Worm (Caenorhabditis elegans) whole organism, L1 larva: Measurements from ENCODE around the gene Y39A1A.16.
A peak's percentile ranks its signal among the peaks of the same experiment; 100 is the strongest.

Experiments used
- C34B4.2 ChIP-seq: sonication (generic microtip); optimal IDR thresholded peaks from 2 replicates; lab custom pipeline; 2017; ENCODE audit warnings: mild to moderate bottlenecking, missing genetic modification characterization, missing compliant biosample characterization
- F16B12.6 ChIP-seq: fragments of 150-350 bp; optimal IDR thresholded peaks from 2 replicates; lab custom pipeline; 2014; ENCODE audit warnings: missing biosample characterization, missing genetic modification characterization
- aha-1 ChIP-seq: fragments of 150-350 bp; optimal IDR thresholded peaks from 2 replicates; lab custom pipeline; 2014; ENCODE audit warnings: missing biosample characterization, missing genetic modification characterization
- alr-1 ChIP-seq: fragments of 200-800 bp; sonication (Bioruptor generic); optimal IDR thresholded peaks from 2 replicates; lab custom pipeline; 2018; ENCODE audit warnings: borderline replicate concordance, mild to moderate bottlenecking, missing genetic modification characterization, missing compliant biosample characterization
- aly-2 ChIP-seq: fragments of 150-350 bp; optimal IDR thresholded peaks from 2 replicates; lab custom pipeline; 2014; ENCODE audit warnings: missing biosample characterization, missing genetic modification characterization
- blmp-1 ChIP-seq: fragments of 150-350 bp; optimal IDR thresholded peaks from 2 replicates; lab custom pipeline; 2014; ENCODE audit warnings: missing biosample characterization, missing genetic modification characterization
- ceh-63 ChIP-seq: fragments of 200-800 bp; sonication (Bioruptor generic); optimal IDR thresholded peaks from 2 replicates; lab custom pipeline; 2018; ENCODE audit warnings: mild to moderate bottlenecking, missing genetic modification characterization, missing compliant biosample characterization
- ceh-82 ChIP-seq, 3 experiments: fragments of 150-350 bp in 1 of 3; sonication (generic microtip) in 2 of 3; optimal IDR thresholded peaks; 2 replicates each; lab custom pipeline; 2014 to 2017; ENCODE audit warnings: missing biosample characterization in 3 of 3, missing genetic modification characterization in 3 of 3
- ceh-88 ChIP-seq: fragments of 200-800 bp; sonication (Bioruptor generic); IDR thresholded peaks from 2 replicates; pipeline ENCODE4 v1.3.6; 2022; ENCODE audit warnings: missing genetic modification characterization, missing compliant biosample characterization
- ces-1 ChIP-seq: fragments of 150-350 bp; optimal IDR thresholded peaks from 2 replicates; lab custom pipeline; 2014; ENCODE audit warnings: missing biosample characterization, missing genetic modification reagents, missing genetic modification characterization
- dpl-1 ChIP-seq, 3 experiments: fragments of 150-350 bp in 2 of 3; sonication (generic microtip) in 1 of 3; optimal IDR thresholded peaks; 2 replicates each; lab custom pipeline; 2014 to 2017; ENCODE audit warnings: missing biosample characterization in 3 of 3, missing genetic modification characterization in 3 of 3, missing genetic modification reagents in 3 of 3
- dsc-1 ChIP-seq: sonication (generic microtip); optimal IDR thresholded peaks from 2 replicates; lab custom pipeline; 2016; ENCODE audit warnings: mild to moderate bottlenecking, missing genetic modification characterization, missing compliant biosample characterization
- efl-3 ChIP-seq: fragments of 200-800 bp; sonication (Bioruptor generic); optimal IDR thresholded peaks from 2 replicates; lab custom pipeline; 2018; ENCODE audit warnings: mild to moderate bottlenecking, missing genetic modification characterization, missing compliant biosample characterization
- elt-3 ChIP-seq, 6 experiments: fragments of 150-350 bp in 1 of 6; sonication (generic microtip); optimal IDR thresholded peaks; 2 replicates each; lab custom pipeline; 2017 to 2018; ENCODE audit warnings: missing biosample characterization in 6 of 6, missing genetic modification characterization in 6 of 6, inconsistent platforms in 1 of 6
- ets-5 ChIP-seq: fragments of 200-800 bp; sonication (Bioruptor generic); IDR thresholded peaks from 2 replicates; pipeline ENCODE4 v1.3.6; 2022; ENCODE audit warnings: missing genetic modification characterization, missing compliant biosample characterization
- fkh-10 ChIP-seq: sonication (generic microtip); optimal IDR thresholded peaks from 2 replicates; lab custom pipeline; 2017; ENCODE audit warnings: missing biosample characterization, missing genetic modification reagents, missing genetic modification characterization
- fkh-4 ChIP-seq: sonication (generic microtip); optimal IDR thresholded peaks from 2 replicates; lab custom pipeline; 2016; ENCODE audit warnings: missing compliant biosample characterization, missing genetic modification characterization, borderline replicate concordance
- fos-1 ChIP-seq: fragments of 150-350 bp; optimal IDR thresholded peaks from 2 replicates; lab custom pipeline; 2014; ENCODE audit warnings: missing biosample characterization, missing genetic modification characterization
- grh-1 ChIP-seq: fragments of 200-800 bp; sonication (Bioruptor generic); IDR thresholded peaks from 2 replicates; pipeline ENCODE4 v1.3.6; 2022; ENCODE audit warnings: missing genetic modification reagents, missing genetic modification characterization, missing compliant biosample characterization
- hpl-2 ChIP-seq: fragments of 150-350 bp; optimal IDR thresholded peaks from 2 replicates; lab custom pipeline; 2014; ENCODE audit warnings: missing biosample characterization, missing genetic modification reagents, missing genetic modification characterization
- jun-1 ChIP-seq: fragments of 150-350 bp; optimal IDR thresholded peaks from 2 replicates; lab custom pipeline; 2014; ENCODE audit warnings: missing biosample characterization, missing genetic modification reagents, missing genetic modification characterization
- lin-13 ChIP-seq: fragments of 150-350 bp; optimal IDR thresholded peaks from 2 replicates; lab custom pipeline; 2014; ENCODE audit warnings: missing biosample characterization, missing genetic modification reagents, missing genetic modification characterization
- lin-14 ChIP-seq: fragments of 200-800 bp; sonication (Bioruptor generic); optimal IDR thresholded peaks from 2 replicates; lab custom pipeline; 2018; ENCODE audit warnings: mild to moderate bottlenecking, missing genetic modification characterization, moderate library complexity, missing compliant biosample characterization
- lin-15B ChIP-seq: fragments of 150-350 bp; sonication (generic microtip); optimal IDR thresholded peaks from 3 replicates; lab custom pipeline; 2014; ENCODE audit warnings: missing biosample characterization, missing genetic modification characterization
- lin-35 ChIP-seq, 2 experiments: fragments of 150-350 bp; optimal IDR thresholded peaks; 2 replicates each; lab custom pipeline; 2014; ENCODE audit warnings: missing biosample characterization in 2 of 2, missing genetic modification characterization in 2 of 2, missing genetic modification reagents in 2 of 2
- lir-3 ChIP-seq: sonication (generic microtip); optimal IDR thresholded peaks from 2 replicates; lab custom pipeline; 2016; ENCODE audit warnings: mild to moderate bottlenecking, missing genetic modification characterization, moderate library complexity, missing compliant biosample characterization; ENCODE audit not compliant: poor library complexity
- lsy-2 ChIP-seq, 2 experiments: fragments of 150-350 bp; optimal IDR thresholded peaks; 2 replicates each; lab custom pipeline; 2014; ENCODE audit warnings: missing biosample characterization in 2 of 2, missing genetic modification characterization in 2 of 2
- mab-9 ChIP-seq: fragments of 200-800 bp; sonication (Bioruptor generic); IDR thresholded peaks from 2 replicates; pipeline ENCODE4 v1.3.6; 2022; ENCODE audit warnings: missing genetic modification reagents, missing genetic modification characterization, missing compliant biosample characterization
- mef-2 ChIP-seq: fragments of 150-350 bp; optimal IDR thresholded peaks from 2 replicates; lab custom pipeline; 2014; ENCODE audit warnings: missing biosample characterization, missing genetic modification characterization
- mep-1 ChIP-seq: fragments of 150-350 bp; optimal IDR thresholded peaks from 2 replicates; lab custom pipeline; 2014; ENCODE audit warnings: missing biosample characterization, missing genetic modification characterization
- nhr-19 ChIP-seq: fragments of 200-800 bp; sonication (Bioruptor generic); conservative IDR thresholded peaks from 2 replicates; pipeline ENCODE4 v1.3.6; 2022; ENCODE audit warnings: missing genetic modification characterization, missing compliant biosample characterization
- nhr-20 ChIP-seq: sonication (generic microtip); optimal IDR thresholded peaks from 2 replicates; lab custom pipeline; 2016; ENCODE audit warnings: mild to moderate bottlenecking, missing genetic modification characterization, missing compliant biosample characterization
- nhr-237 ChIP-seq: fragments of 150-350 bp; optimal IDR thresholded peaks from 2 replicates; lab custom pipeline; 2014; ENCODE audit warnings: missing biosample characterization, missing genetic modification characterization
- nhr-28 ChIP-seq: fragments of 150-350 bp; optimal IDR thresholded peaks from 2 replicates; lab custom pipeline; 2014; ENCODE audit warnings: missing biosample characterization, missing genetic modification characterization
- nhr-47 ChIP-seq: sonication (generic microtip); optimal IDR thresholded peaks from 2 replicates; lab custom pipeline; 2016; ENCODE audit warnings: mild to moderate bottlenecking, missing genetic modification characterization, moderate library complexity, missing compliant biosample characterization
- nhr-71 ChIP-seq: sonication (generic microtip); optimal IDR thresholded peaks from 2 replicates; lab custom pipeline; 2016; ENCODE audit warnings: mild to moderate bottlenecking, missing genetic modification characterization, moderate library complexity, missing compliant biosample characterization
- nhr-76 ChIP-seq: sonication (generic microtip); optimal IDR thresholded peaks from 2 replicates; lab custom pipeline; 2017; ENCODE audit warnings: missing biosample characterization, missing genetic modification characterization
- nhr-84 ChIP-seq: sonication (generic microtip); optimal IDR thresholded peaks from 2 replicates; lab custom pipeline; 2017; ENCODE audit warnings: missing biosample characterization, missing genetic modification characterization
- nhr-90 ChIP-seq: sonication (generic microtip); optimal IDR thresholded peaks from 2 replicates; lab custom pipeline; 2016; ENCODE audit warnings: mild to moderate bottlenecking, missing genetic modification characterization, missing compliant biosample characterization; ENCODE audit not compliant: poor library complexity
- pqm-1 ChIP-seq: sonication (generic microtip); optimal IDR thresholded peaks from 3 replicates; lab custom pipeline; 2017; ENCODE audit warnings: missing biosample characterization, missing genetic modification characterization
- rnt-1 ChIP-seq: sonication (generic microtip); optimal IDR thresholded peaks from 2 replicates; lab custom pipeline; 2016; ENCODE audit warnings: mild to moderate bottlenecking, missing genetic modification characterization, moderate library complexity, missing compliant biosample characterization
- skn-1 ChIP-seq: fragments of 150-350 bp; optimal IDR thresholded peaks from 2 replicates; lab custom pipeline; 2014; ENCODE audit warnings: missing biosample characterization, missing genetic modification characterization
- snpc-4 ChIP-seq: fragments of 150-350 bp; optimal IDR thresholded peaks from 2 replicates; lab custom pipeline; 2014; ENCODE audit warnings: missing biosample characterization, missing genetic modification characterization
- snu-23 ChIP-seq: sonication (generic microtip); optimal IDR thresholded peaks from 2 replicates; lab custom pipeline; 2016; ENCODE audit warnings: missing genetic modification characterization, missing compliant biosample characterization
- sox-4 ChIP-seq: sonication (generic microtip); optimal IDR thresholded peaks from 2 replicates; lab custom pipeline; 2016; ENCODE audit warnings: missing genetic modification characterization, missing compliant biosample characterization
- sup-37 ChIP-seq: fragments of 200-800 bp; sonication (Bioruptor generic); optimal IDR thresholded peaks from 2 replicates; lab custom pipeline; 2018; ENCODE audit warnings: mild to moderate bottlenecking, missing genetic modification characterization, missing compliant biosample characterization
- tlp-1 ChIP-seq: fragments of 150-350 bp; optimal IDR thresholded peaks from 2 replicates; lab custom pipeline; 2014; ENCODE audit warnings: missing biosample characterization, missing genetic modification characterization
- unc-30 ChIP-seq: sonication (generic microtip); optimal IDR thresholded peaks from 2 replicates; lab custom pipeline; 2017; ENCODE audit warnings: missing biosample characterization, missing genetic modification characterization
- unc-62 ChIP-seq: fragments of 150-350 bp; optimal IDR thresholded peaks from 2 replicates; lab custom pipeline; 2014; ENCODE audit warnings: missing biosample characterization, missing genetic modification reagents, missing genetic modification characterization
- zag-1 ChIP-seq: fragments of 150-350 bp; optimal IDR thresholded peaks from 2 replicates; lab custom pipeline; 2014; ENCODE audit warnings: missing biosample characterization, missing genetic modification characterization
- zip-4 ChIP-seq: fragments of 200-800 bp; sonication (Bioruptor generic); optimal IDR thresholded peaks from 2 replicates; lab custom pipeline; 2018; ENCODE audit warnings: mild to moderate bottlenecking, missing genetic modification characterization, moderate library complexity, missing compliant biosample characterization
- ztf-11 ChIP-seq, 2 experiments: sonication (generic microtip); optimal IDR thresholded peaks; 2 replicates each; lab custom pipeline; 2016 to 2017; ENCODE audit warnings: missing genetic modification characterization in 2 of 2, missing biosample characterization in 1 of 2, missing compliant biosample characterization in 1 of 2
- ztf-4 ChIP-seq: fragments of 150-350 bp; optimal IDR thresholded peaks from 2 replicates; lab custom pipeline; 2014; ENCODE audit warnings: missing biosample characterization, missing genetic modification characterization

Y39A1A.16 gene

DNA sequence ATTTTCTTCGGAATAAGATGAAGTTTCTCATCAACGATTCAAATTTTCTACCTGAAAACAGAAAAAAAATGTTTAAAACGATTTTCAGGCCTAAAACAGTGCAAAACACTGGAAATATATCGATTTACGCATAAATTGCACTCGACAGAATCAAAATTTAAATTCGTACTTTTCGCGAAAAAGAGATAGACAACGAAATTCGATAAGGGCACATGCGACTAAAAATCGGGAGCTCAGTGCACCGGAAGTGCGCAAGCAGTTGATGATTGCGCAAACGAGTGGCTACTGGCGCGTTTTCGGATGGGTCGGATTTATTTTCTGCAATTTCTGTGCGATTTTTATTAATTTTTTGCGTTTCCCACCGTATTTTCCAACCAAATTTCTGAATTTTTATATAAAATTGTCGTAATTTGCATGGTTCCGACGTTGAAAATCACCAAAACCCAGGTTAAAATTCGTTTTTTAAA, 27.9 kb downstream of the Y39A1A.16 start, which contains the start of the genes Y39A1A.21 and Y39A1A.22:
TSS of gene Y39A1A.21 (minus strand) at position 51 of the 467 bp plus-strand sequence.
TSS of gene Y39A1A.22 (minus strand) at position 57 of the 467 bp plus-strand sequence.
- no peak for TF ChIP-seq nhr-28 (tag; lab: Kevin White, UChicago)
- no peak for TF ChIP-seq zag-1 (tag; lab: Kevin White, UChicago)
- peak; percentile 78 for TF ChIP-seq nhr-20
- TF ChIP-seq alr-1 (tag; lab: Kevin White, UChicago), result no peak
- TF ChIP-seq tlp-1, result no peak
- TF ChIP-seq dpl-1 (GFP tag; optimal IDR thresholded peaks at IDR 0.05; lab: Kevin White, UChicago), result peak; percentile 79 to 85 (median 82)
- peak; percentile 89 for TF ChIP-seq nhr-71 (tag; lab: Kevin White, UChicago)
- peak; percentile 70 for TF ChIP-seq sup-37
- TF ChIP-seq lin-14, result no peak
- peak; percentile 91 for TF ChIP-seq dsc-1
- no peak for TF ChIP-seq blmp-1 (tag; lab: Kevin White, UChicago)
- TF ChIP-seq snpc-4 (tag; lab: Kevin White, UChicago), result peak; percentile 79
- peak; percentile 88 for TF ChIP-seq mep-1 (tag; lab: Kevin White, UChicago)
- no peak for TF ChIP-seq nhr-76 (tag; lab: Kevin White, UChicago)
- peak; percentile 20 for TF ChIP-seq C34B4.2
- TF ChIP-seq jun-1, result peak; percentile 81
- peak; percentile 53 for TF ChIP-seq skn-1 (tag; lab: Kevin White, UChicago)
- TF ChIP-seq elt-3 (tag; optimal IDR thresholded peaks at IDR 0.05; lab: Kevin White, UChicago), result peak in 2 of 6 experiments; percentile 7 to 22
- TF ChIP-seq unc-62 (GFP tag; lab: Kevin White, UChicago), result no peak
- TF ChIP-seq nhr-90 (tag; lab: Kevin White, UChicago), result peak; percentile 86
- TF ChIP-seq rnt-1, result peak; percentile 92
- TF ChIP-seq grh-1, result peak; percentile 75
- peak; percentile 76 for TF ChIP-seq zip-4 (GFP tag; lab: Kevin White, UChicago)
- no peak for TF ChIP-seq fkh-4
- TF ChIP-seq ces-1, result no peak
- TF ChIP-seq aly-2 (tag; lab: Kevin White, UChicago), result peak; percentile 86
- peak; percentile 93 for TF ChIP-seq nhr-47 (tag; lab: Kevin White, UChicago)
- peak; percentile 86 for TF ChIP-seq lin-13
- TF ChIP-seq F16B12.6 (tag; lab: Kevin White, UChicago), result peak; percentile 73
- peak in 1 of 2 experiments; percentile 75 for TF ChIP-seq ztf-11 (tag; optimal IDR thresholded peaks at IDR 0.05; lab: Kevin White, UChicago)
- peak; percentile 45; the same call in 1 of the 2 replicates for TF ChIP-seq ceh-88 (GFP tag; lab: Robert Waterston, UW)
- TF ChIP-seq aha-1 (tag; lab: Kevin White, UChicago), result peak; percentile 43
- no peak for TF ChIP-seq nhr-84
- peak; percentile 80 for TF ChIP-seq mab-9 (GFP tag; lab: Robert Waterston, UW)
- peak; percentile 87 for TF ChIP-seq fkh-10
- TF ChIP-seq fos-1 (tag; lab: Kevin White, UChicago), result peak; percentile 32
- no peak for TF ChIP-seq ceh-63 (GFP tag; lab: Kevin White, UChicago)
- peak; percentile 76 for TF ChIP-seq sox-4 (tag; lab: Kevin White, UChicago)
- peak; percentile 84 to 93 (median 86) for TF ChIP-seq ceh-82 (tag; optimal IDR thresholded peaks at IDR 0.05; lab: Kevin White, UChicago)
- TF ChIP-seq efl-3 (GFP tag; lab: Kevin White, UChicago), result peak; percentile 46
- no peak for TF ChIP-seq lir-3 (tag; lab: Kevin White, UChicago)
- TF ChIP-seq snu-23, result peak; percentile 90
- peak; percentile 86 to 88 for TF ChIP-seq lsy-2 (tag; optimal IDR thresholded peaks at IDR 0.05; lab: Kevin White, UChicago)
- peak; percentile 33 for TF ChIP-seq mef-2 (tag; lab: Kevin White, UChicago)
- TF ChIP-seq ztf-4 (tag; lab: Kevin White, UChicago), result peak; percentile 66
- TF ChIP-seq ets-5 (GFP tag; lab: Robert Waterston, UW), result no peak
- TF ChIP-seq lin-35 (GFP tag; optimal IDR thresholded peaks at IDR 0.05; lab: Kevin White, UChicago), result peak; percentile 83 to 88
- TF ChIP-seq lin-15B (tag; lab: Kevin White, UChicago), result peak; percentile 69
- no peak for TF ChIP-seq hpl-2 (GFP tag; lab: Kevin White, UChicago)
- no peak for TF ChIP-seq unc-30
- TF ChIP-seq nhr-19 (GFP tag; lab: Robert Waterston, UW), result peak; percentile 86
- no peak for TF ChIP-seq pqm-1 (tag; lab: Kevin White, UChicago)
- TF ChIP-seq nhr-237 (tag; lab: Kevin White, UChicago), result no peak
